Fruit fly (Drosophila melanogaster) whole organism, adult: ENCODE measurements around the gene CG13252.

Source experiments
- CG33017 ChIP-seq: fragments of 200-800 bp; sonication (Bioruptor generic); optimal IDR thresholded peaks from 2 replicates; lab custom pipeline; 2018; ENCODE audit warnings: missing biosample characterization, mild to moderate bottlenecking, missing genetic modification characterization, moderate library complexity
- Crg-1 ChIP-seq: fragments of 200-800 bp; sonication (Bioruptor generic); optimal IDR thresholded peaks from 2 replicates; lab custom pipeline; 2016; ENCODE audit warnings: missing biosample characterization, missing genetic modification characterization
- kay ChIP-seq: fragments of 200-800 bp; sonication (Bioruptor generic); peaks from one replicate; lab custom pipeline; 2016; ENCODE audit warnings: missing biosample characterization, missing genetic modification characterization, borderline replicate concordance

dm6 chr3L:20713800-20714199 is 16.6 kb upstream of the CG13252 start, which contains the start of gene CG34260:
- TF ChIP-seq Crg-1 (GFP tag; lab: Kevin White, UChicago) (no peak), CG33017 (no peak), kay (GFP tag; lab: Kevin White, UChicago) (no peak)
